Fruit fly (Drosophila melanogaster) whole organism, adult: Measurements from ENCODE around the gene CG13047.

Experiments
- CG11617 ChIP-seq: fragments of 200-800 bp; sonication (Bioruptor generic); optimal IDR thresholded peaks from 2 replicates; lab custom pipeline; 2017; ENCODE audit warnings: mild to moderate bottlenecking, missing biosample characterization, missing genetic modification reagents, missing genetic modification characterization
- CG12768 ChIP-seq: fragments of 200-800 bp; sonication (Bioruptor generic); optimal IDR thresholded peaks from 2 replicates; lab custom pipeline; 2017; ENCODE audit warnings: missing biosample characterization, missing genetic modification characterization, mild to moderate bottlenecking, moderate library complexity, missing genetic modification reagents
- CG1620 ChIP-seq: fragments of 200-800 bp; sonication (Bioruptor generic); optimal IDR thresholded peaks from 2 replicates; lab custom pipeline; 2016; ENCODE audit warnings: missing biosample characterization, missing genetic modification characterization
- CG33017 ChIP-seq: fragments of 200-800 bp; sonication (Bioruptor generic); optimal IDR thresholded peaks from 2 replicates; lab custom pipeline; 2018; ENCODE audit warnings: missing biosample characterization, mild to moderate bottlenecking, missing genetic modification characterization, moderate library complexity
- CG5204 ChIP-seq: fragments of 200-800 bp; sonication (Bioruptor generic); optimal IDR thresholded peaks from 2 replicates; lab custom pipeline; 2016; ENCODE audit warnings: missing biosample characterization, missing genetic modification characterization
- CG7045 ChIP-seq: fragments of 200-800 bp; sonication (Bioruptor generic); optimal IDR thresholded peaks from 2 replicates; lab custom pipeline; 2017; ENCODE audit warnings: missing biosample characterization, mild to moderate bottlenecking, missing genetic modification characterization
- CG7101 ChIP-seq: fragments of 200-800 bp; sonication (Bioruptor generic); optimal IDR thresholded peaks from 2 replicates; lab custom pipeline; 2018; ENCODE audit warnings: missing biosample characterization, mild to moderate bottlenecking, missing genetic modification characterization, moderate library complexity
- Crg-1 ChIP-seq: fragments of 200-800 bp; sonication (Bioruptor generic); optimal IDR thresholded peaks from 2 replicates; lab custom pipeline; 2016; ENCODE audit warnings: missing biosample characterization, missing genetic modification characterization
- Mnt ChIP-seq: fragments of 200-800 bp; sonication (Bioruptor generic); optimal IDR thresholded peaks from 2 replicates; lab custom pipeline; 2016; ENCODE audit warnings: missing biosample characterization, mild to moderate bottlenecking, missing genetic modification characterization
- bab1 ChIP-seq: fragments of 200-800 bp; sonication (Bioruptor generic); optimal IDR thresholded peaks from 3 replicates; lab custom pipeline; 2019; ENCODE audit warnings: missing biosample characterization, mild to moderate bottlenecking, missing genetic modification characterization, moderate library complexity
- cnc ChIP-seq, 2 experiments: fragments of >200 bp; optimal IDR thresholded peaks; 2 replicates each; lab custom pipeline; 2017
- kay ChIP-seq: fragments of 200-800 bp; sonication (Bioruptor generic); peaks from one replicate; lab custom pipeline; 2016; ENCODE audit warnings: missing biosample characterization, missing genetic modification characterization, borderline replicate concordance
- toe ChIP-seq: fragments of 200-800 bp; sonication (Bioruptor generic); optimal IDR thresholded peaks from 2 replicates; lab custom pipeline; 2016; ENCODE audit warnings: missing biosample characterization, missing genetic modification characterization

DNA sequence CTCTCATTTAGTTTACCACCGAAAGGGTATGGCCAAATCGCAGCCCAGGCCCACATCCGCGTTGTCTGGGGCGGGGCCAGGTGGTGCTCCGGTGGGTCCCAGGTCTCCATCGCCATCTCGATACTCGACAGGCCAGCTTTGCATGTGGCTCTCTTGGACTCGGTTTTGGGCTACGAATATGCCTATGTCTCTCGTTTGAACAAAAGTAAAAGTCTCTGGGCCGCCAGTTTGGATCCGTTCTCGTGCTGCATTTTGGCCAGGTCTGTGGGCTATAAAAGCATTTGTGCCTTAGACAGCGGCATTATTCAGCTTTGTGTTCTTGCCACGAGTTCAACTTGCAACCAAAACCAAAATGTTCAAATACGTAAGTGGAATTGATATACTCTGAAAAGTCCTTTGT lies 8.1 kb downstream of the CG13047 start, which contains the start of gene CG13065:
- TF ChIP-seq Crg-1 (GFP tag; lab: Kevin White, UChicago) (no peak), CG5204 (GFP tag; lab: Kevin White, UChicago) (no peak), CG1620 (GFP tag; lab: Kevin White, UChicago) (no peak), CG7045 (no peak), CG33017 (tag; lab: Kevin White, UChicago) (no peak), CG11617 (GFP tag; lab: Kevin White, UChicago) (no peak), bab1 (GFP tag; lab: Kevin White, UChicago) (no peak), kay (GFP tag; lab: Kevin White, UChicago) (no peak), Mnt (no peak), cnc (optimal IDR thresholded peaks at IDR 0.05; lab: Kevin White, UChicago) (no peak), CG12768 (GFP tag; lab: Kevin White, UChicago) (no peak), CG7101 (no peak), toe (GFP tag; lab: Kevin White, UChicago) (no peak)
